Worm (Caenorhabditis elegans): ENCODE data around the gene nspc-4.

DNA sequence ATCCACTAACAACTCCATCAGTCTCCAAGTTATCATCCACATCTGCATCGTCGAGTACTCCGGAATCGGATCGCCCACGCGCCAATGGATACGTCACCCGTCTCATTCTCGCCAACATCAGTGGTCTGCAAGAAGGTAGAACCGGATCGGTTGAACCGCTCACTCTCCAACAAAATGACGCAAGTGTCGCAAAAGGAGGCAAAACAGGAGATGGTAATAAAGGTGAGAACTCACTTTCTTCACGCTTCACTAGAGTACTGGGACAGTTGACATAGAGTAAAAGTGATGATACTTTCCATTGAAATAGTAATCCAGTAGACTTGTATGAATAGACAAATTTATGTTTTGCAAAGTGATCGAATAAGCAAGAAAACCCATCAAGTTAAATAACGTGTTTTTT lies 29.1 kb downstream of the nspc-4 start:
- TF ChIP-seq him-1 (tag; optimal IDR thresholded peaks at IDR 0.05) (no peak), W03F9.2 (tag; optimal IDR thresholded peaks at IDR 0.05) (no peak), dao-5 (tag; optimal IDR thresholded peaks at IDR 0.05) (no peak)
